Fruit fly (Drosophila melanogaster): Measurements from ENCODE around the gene Gr10b.

The Gr10b gene

dm6 chrX:11379747-11380146, 33.2 kb downstream of the Gr10b start (continued):
- no peak for TF ChIP-seq kni (GFP tag; optimal IDR thresholded peaks at IDR 0.05)
- TF ChIP-seq Ada2b (GFP tag; IDR thresholded peaks at IDR 0.05) = no peak
- TF ChIP-seq CG3163 (GFP tag; optimal IDR thresholded peaks at IDR 0.05) = no peak
- no peak for TF ChIP-seq CG10959 (GFP tag; IDR thresholded peaks at IDR 0.05)
- no peak for TF ChIP-seq Bgb (GFP tag; IDR thresholded peaks at IDR 0.05; ENCODE audit: partially characterized antibody)
- no peak for TF ChIP-seq CG8281 (tag; optimal IDR thresholded peaks at IDR 0.05)
- TF ChIP-seq inv (GFP tag; IDR thresholded peaks at IDR 0.05; ENCODE audit: partially characterized antibody) = no peak
- peak; percentile 33 for TF ChIP-seq CG13424 (tag; optimal IDR thresholded peaks at IDR 0.05)
- TF ChIP-seq lmd (GFP tag; IDR thresholded peaks at IDR 0.05) = 0 out of 2 replicates have a peak, but pooled peaks have one; percentile 17
- no peak for TF ChIP-seq Sry-δ (GFP tag; optimal IDR thresholded peaks at IDR 0.05)
- TF ChIP-seq Pdp1 (GFP tag; optimal IDR thresholded peaks at IDR 0.05) = peak in 1 of 2 experiments; percentile 11
- TF ChIP-seq dpn (GFP tag; optimal IDR thresholded peaks at IDR 0.05) = peak in 1 of 2 experiments; percentile 6
- no peak for TF ChIP-seq Trl (optimal IDR thresholded peaks at IDR 0.05)
- no peak for TF ChIP-seq Trl (GFP tag; optimal IDR thresholded peaks at IDR 0.05)
- no peak for TF ChIP-seq NC2β (GFP tag; optimal IDR thresholded peaks at IDR 0.05)
- no peak for TF ChIP-seq CG33557 (GFP tag; optimal IDR thresholded peaks at IDR 0.05)
- no peak for TF ChIP-seq twi (tag; optimal IDR thresholded peaks at IDR 0.05)
- no peak for TF ChIP-seq stwl (tag; optimal IDR thresholded peaks at IDR 0.05)
- TF ChIP-seq Deaf1 (tag; optimal IDR thresholded peaks at IDR 0.05) = no peak
- no peak for TF ChIP-seq Hey (tag; optimal IDR thresholded peaks at IDR 0.05)
- TF ChIP-seq Oli (tag; optimal IDR thresholded peaks at IDR 0.05) = peak; percentile 40
- TF ChIP-seq gem (tag; optimal IDR thresholded peaks at IDR 0.05) = peak; percentile 51
- peak in 1 of 2 experiments; percentile 16 for TF ChIP-seq Hr51 (GFP tag; optimal IDR thresholded peaks at IDR 0.05)
- no peak for TF ChIP-seq Lim3 (GFP tag; IDR thresholded peaks at IDR 0.05)
- no peak for TF ChIP-seq Usf (GFP tag; optimal IDR thresholded peaks at IDR 0.05)
- TF ChIP-seq CG1024 (GFP tag; IDR thresholded peaks at IDR 0.05) = no peak
- no peak for TF ChIP-seq CG17612 (GFP tag; IDR thresholded peaks at IDR 0.05)
- TF ChIP-seq CG15269 (tag; optimal IDR thresholded peaks at IDR 0.05) = no peak
- TF ChIP-seq CG10462 (GFP tag; optimal IDR thresholded peaks at IDR 0.05) = no peak
- no peak for TF ChIP-seq CG15696 (tag; optimal IDR thresholded peaks at IDR 0.05)
- TF ChIP-seq nom (GFP tag; optimal IDR thresholded peaks at IDR 0.05) = no peak
- no peak for TF ChIP-seq dmrt11E (tag; optimal IDR thresholded peaks at IDR 0.05)
- TF ChIP-seq nmo (GFP tag; optimal IDR thresholded peaks at IDR 0.05) = no peak
- no peak for TF ChIP-seq CG16815 (GFP tag; optimal IDR thresholded peaks at IDR 0.05)
- TF ChIP-seq ap (GFP tag; IDR thresholded peaks at IDR 0.05) = no peak
- TF ChIP-seq B-H1 (GFP tag; IDR thresholded peaks at IDR 0.05) = no peak
- TF ChIP-seq CG3407 (GFP tag; optimal IDR thresholded peaks at IDR 0.05) = no peak
- peak; percentile 34 for TF ChIP-seq CG7839 (tag; optimal IDR thresholded peaks at IDR 0.05)
- no peak for TF ChIP-seq CG11696 (GFP tag; IDR thresholded peaks at IDR 0.05)
- peak; percentile 61 for TF ChIP-seq grau (tag; optimal IDR thresholded peaks at IDR 0.05)
- no peak for TF ChIP-seq CG9797 (GFP tag; optimal IDR thresholded peaks at IDR 0.05)
- TF ChIP-seq CG11093 (GFP tag; IDR thresholded peaks at IDR 0.05) = no peak
- TF ChIP-seq fru (optimal IDR thresholded peaks at IDR 0.05) = no peak
- peak in 1 of 2 experiments; percentile 13 for TF ChIP-seq bsh (GFP tag; optimal IDR thresholded peaks at IDR 0.05)
- TF ChIP-seq NK7.1 (GFP tag; optimal IDR thresholded peaks at IDR 0.05) = no peak
- TF ChIP-seq salm (tag; optimal IDR thresholded peaks at IDR 0.05) = no peak
- no peak for TF ChIP-seq Lpt (GFP tag; optimal IDR thresholded peaks at IDR 0.05)
- TF ChIP-seq mam (GFP tag; optimal IDR thresholded peaks at IDR 0.05) = no peak
- TF ChIP-seq en (GFP tag; optimal IDR thresholded peaks at IDR 0.05) = no peak
- no peak for TF ChIP-seq z (GFP tag; IDR thresholded peaks at IDR 0.05)
- peak; percentile 31 for TF ChIP-seq CG11504 (tag; optimal IDR thresholded peaks at IDR 0.05)
- TF ChIP-seq Six4 (GFP tag; optimal IDR thresholded peaks at IDR 0.05) = no peak
